Fruit fly (Drosophila melanogaster) whole organism: ENCODE results near the gene CG31121.

Source experiments
- pan ChIP-seq: fragments of >200 bp; optimal IDR thresholded peaks from 2 replicates; lab custom pipeline; 2017
- psq ChIP-seq: fragments of >200 bp; optimal IDR thresholded peaks from 2 replicates; lab custom pipeline; 2017

DNA sequence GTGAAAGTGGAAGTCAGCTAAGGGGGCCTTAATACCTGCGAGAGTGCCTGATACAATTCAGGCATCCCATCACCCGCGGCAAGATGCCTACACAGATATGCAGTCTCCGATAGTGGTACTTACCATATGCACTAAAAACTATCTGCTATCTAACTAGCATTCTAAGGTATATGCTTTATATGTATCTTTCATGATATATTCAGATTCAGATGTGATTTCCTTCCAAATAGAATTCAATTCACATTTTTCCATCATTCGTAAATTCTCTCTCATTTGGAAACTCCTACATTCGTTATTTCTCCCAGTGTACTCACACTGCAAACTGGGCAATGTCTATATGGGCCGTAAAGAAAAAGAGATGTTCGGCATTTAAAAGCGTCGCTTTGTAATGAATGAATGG is 7.9 kb downstream of the CG31121 start:
- TF ChIP-seq pan (lab: Kevin White, UChicago) (no peak), psq (lab: Kevin White, UChicago) (no peak)
